Worm (Caenorhabditis elegans) whole organism, L4 larva: ENCODE results near the gene Y53C12A.7.

ENCODE experiments used
- F26F4.8 ChIP-seq: fragments of 200-800 bp; sonication (Bioruptor generic); conservative IDR thresholded peaks from 2 replicates; pipeline ENCODE4 v1.3.6; 2022; ENCODE audit warnings: missing genetic modification characterization, missing compliant biosample characterization
- ctbp-1 ChIP-seq: fragments of 200-800 bp; sonication (Bioruptor generic); IDR thresholded peaks from 2 replicates; pipeline ENCODE4 v1.3.6; 2022; ENCODE audit warnings: missing genetic modification reagents, missing genetic modification characterization, missing compliant biosample characterization
- egl-43 ChIP-seq: fragments of 200-800 bp; sonication (Bioruptor generic); IDR thresholded peaks from 2 replicates; pipeline ENCODE4 v1.3.6; 2022; ENCODE audit warnings: missing genetic modification reagents, missing genetic modification characterization, missing compliant biosample characterization
- jun-1 ChIP-seq: fragments of 150-350 bp; optimal IDR thresholded peaks from 2 replicates; lab custom pipeline; 2014; ENCODE audit warnings: missing biosample characterization, missing genetic modification reagents, missing genetic modification characterization
- nhr-11 ChIP-seq: fragments of 150-350 bp; optimal IDR thresholded peaks from 2 replicates; lab custom pipeline; 2014; ENCODE audit warnings: missing biosample characterization, missing genetic modification characterization
- nhr-237 ChIP-seq: sonication (generic microtip); optimal IDR thresholded peaks from 2 replicates; lab custom pipeline; 2017; ENCODE audit warnings: missing biosample characterization, missing genetic modification characterization
- pha-4 ChIP-seq, 2 experiments: fragments of 150-350 bp in 1 of 2; fragments of 200-800 bp in 1 of 2; sonication (Bioruptor generic) in 1 of 2; IDR thresholded peaks in 1 of 2; optimal IDR thresholded peaks in 1 of 2; 2 replicates each; pipeline versions ENCODE4 v1.3.6 to Lab custom; 2014 to 2022; ENCODE audit warnings: missing genetic modification characterization in 2 of 2, missing genetic modification reagents in 2 of 2, missing biosample characterization in 1 of 2, missing compliant biosample characterization in 1 of 2
- unc-130 ChIP-seq: sonication (generic microtip); optimal IDR thresholded peaks from 2 replicates; lab custom pipeline; 2016; ENCODE audit warnings: missing genetic modification reagents, missing genetic modification characterization, missing compliant biosample characterization
- zfp-2 ChIP-seq: sonication (generic microtip); optimal IDR thresholded peaks from 2 replicates; lab custom pipeline; 2016; ENCODE audit warnings: mild to moderate bottlenecking, missing genetic modification characterization, missing compliant biosample characterization

DNA sequence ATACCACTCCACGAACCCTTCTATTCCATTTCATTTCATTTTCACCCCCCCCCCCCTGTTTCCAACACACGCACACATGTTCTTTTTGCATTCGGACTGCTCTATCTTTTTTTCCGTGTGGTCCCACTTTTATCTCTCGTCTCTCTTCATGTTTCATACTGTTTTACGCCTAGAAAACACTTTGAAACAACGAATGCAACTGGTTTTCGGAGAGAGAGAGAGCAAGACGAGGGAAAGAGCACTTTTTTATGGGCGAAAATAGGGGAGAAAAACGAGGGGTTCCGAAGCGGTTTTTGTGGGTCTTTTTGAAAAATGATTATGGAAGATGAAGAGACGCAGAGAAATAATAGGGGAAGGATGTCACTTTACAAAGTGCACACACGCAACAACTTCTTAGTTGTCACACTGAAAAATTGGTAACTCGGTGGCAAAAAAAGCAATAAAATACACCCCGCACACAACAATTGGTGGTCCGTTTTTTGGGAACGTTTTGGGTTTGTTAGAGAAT is 26.9 kb downstream of the Y53C12A.7 start:
- TF ChIP-seq jun-1 (tag; lab: Kevin White, UChicago) (no peak), zfp-2 (tag; lab: Kevin White, UChicago) (no peak), egl-43 (0 out of 2 replicates have a peak, but pooled peaks have one; percentile 10), nhr-237 (tag; lab: Kevin White, UChicago) (no peak), ctbp-1 (no peak), F26F4.8 (GFP tag; lab: Robert Waterston, UW) (no peak), pha-4 (GFP tag; IDR thresholded peaks at IDR 0.05; lab: Robert Waterston, UW) (no peak), pha-4 (tag; optimal IDR thresholded peaks at IDR 0.05; lab: Kevin White, UChicago) (no peak), unc-130 (GFP tag; lab: Kevin White, UChicago) (no peak), nhr-11 (tag; lab: Kevin White, UChicago) (peak; percentile 8)
